Worm (Caenorhabditis elegans) whole organism, early embryonic: ENCODE results near the gene C06E7.2.

Experiments
- B0310.2 ChIP-seq: sonication (generic microtip); optimal IDR thresholded peaks from 2 replicates; lab custom pipeline; 2016; ENCODE audit warnings: mild to moderate bottlenecking, missing genetic modification characterization, missing compliant biosample characterization
- F13C5.2 ChIP-seq: sonication (generic microtip); optimal IDR thresholded peaks from 2 replicates; lab custom pipeline; 2017; ENCODE audit warnings: mild to moderate bottlenecking, missing genetic modification characterization, inconsistent platforms, missing compliant biosample characterization
- aly-1 ChIP-seq: sonication (generic microtip); optimal IDR thresholded peaks from 2 replicates; lab custom pipeline; 2016; ENCODE audit warnings: missing genetic modification characterization, missing compliant biosample characterization
- ama-1 ChIP-seq: fragments of 150-350 bp; optimal IDR thresholded peaks from 2 replicates; lab custom pipeline; 2014
- ceh-13 ChIP-seq: fragments of 200-800 bp; sonication (Bioruptor generic); optimal IDR thresholded peaks from 2 replicates; lab custom pipeline; 2018; ENCODE audit warnings: mild to moderate bottlenecking, missing genetic modification characterization, missing compliant biosample characterization
- ceh-36 ChIP-seq: sonication (generic microtip); optimal IDR thresholded peaks from 2 replicates; lab custom pipeline; 2016; ENCODE audit warnings: missing genetic modification characterization, inconsistent platforms, missing compliant biosample characterization
- ets-7 ChIP-seq: sonication (generic microtip); optimal IDR thresholded peaks from 2 replicates; lab custom pipeline; 2016; ENCODE audit warnings: missing genotype, missing genetic modification characterization, missing compliant biosample characterization
- flt-1 ChIP-seq: fragments of 200-800 bp; sonication (Bioruptor generic); IDR thresholded peaks from 2 replicates; pipeline ENCODE4 v1.3.6; 2022; ENCODE audit warnings: missing genetic modification characterization, missing compliant biosample characterization
- hmbx-1 ChIP-seq: sonication (generic microtip); optimal IDR thresholded peaks from 2 replicates; lab custom pipeline; 2016; ENCODE audit warnings: mild to moderate bottlenecking, missing genetic modification characterization, missing compliant biosample characterization
- hmg-4 ChIP-seq: fragments of 200-800 bp; sonication (Bioruptor generic); optimal IDR thresholded peaks from 2 replicates; lab custom pipeline; 2018; ENCODE audit warnings: mild to moderate bottlenecking, missing genetic modification characterization, missing compliant biosample characterization
- hnd-1 ChIP-seq: sonication (generic microtip); optimal IDR thresholded peaks from 2 replicates; lab custom pipeline; 2016; ENCODE audit warnings: missing genetic modification characterization, missing compliant biosample characterization
- pes-1 ChIP-seq: fragments of 200-800 bp; sonication (Bioruptor generic); IDR thresholded peaks from 2 replicates; pipeline ENCODE4 v1.3.6; 2022; ENCODE audit warnings: missing genetic modification reagents, missing genetic modification characterization, missing compliant biosample characterization
- scrt-1 ChIP-seq: fragments of 200-800 bp; sonication (Bioruptor generic); IDR thresholded peaks from 2 replicates; pipeline ENCODE4 v1.3.6; 2022; ENCODE audit warnings: missing genetic modification characterization, missing compliant biosample characterization
- sea-1 ChIP-seq: fragments of 200-800 bp; sonication (Bioruptor generic); conservative IDR thresholded peaks from 2 replicates; pipeline ENCODE4 v1.3.6; 2022; ENCODE audit warnings: missing genetic modification characterization, missing compliant biosample characterization
- tbx-11 ChIP-seq: fragments of 200-800 bp; sonication (Bioruptor generic); IDR thresholded peaks from 2 replicates; pipeline ENCODE4 v1.3.6; 2022; ENCODE audit warnings: missing genetic modification characterization, missing compliant biosample characterization
- tbx-37 ChIP-seq: fragments of 200-800 bp; sonication (Bioruptor generic); conservative IDR thresholded peaks from 2 replicates; pipeline ENCODE4 v1.3.6; 2022; ENCODE audit warnings: missing genetic modification reagents, missing genetic modification characterization, missing compliant biosample characterization
- tra-4 ChIP-seq: sonication (generic microtip); optimal IDR thresholded peaks from 2 replicates; lab custom pipeline; 2017; ENCODE audit warnings: missing genetic modification characterization, missing compliant biosample characterization

Gene C06E7.2

DNA sequence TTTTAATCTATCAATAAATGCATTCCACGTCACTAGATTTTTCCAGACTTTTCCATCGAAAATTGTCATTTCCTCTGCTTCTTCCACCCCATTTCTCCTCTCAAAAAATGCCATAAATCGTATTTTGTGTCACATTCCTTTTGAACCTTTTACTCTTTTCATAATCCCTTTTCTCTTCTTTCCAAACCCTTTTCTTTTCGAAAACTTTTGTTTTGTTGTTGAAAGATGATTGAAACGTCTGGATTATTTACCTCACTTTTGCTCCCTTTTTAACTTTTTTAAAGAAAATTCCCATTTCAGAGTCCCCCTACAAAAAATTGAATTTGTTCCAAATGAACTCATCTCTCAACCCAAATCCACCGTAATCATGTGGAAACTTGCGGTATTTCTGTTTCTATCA lies at the start of gene C06E7.2:
Gene C06E7.2, plus strand, starts transcription at position 301 of the 400 bp plus-strand sequence.
- TF ChIP-seq scrt-1 (no peak), tra-4 (tag; lab: Kevin White, UChicago) (no peak), flt-1 (GFP tag; lab: Robert Waterston, UW) (no peak), tbx-37 (GFP tag; lab: Robert Waterston, UW) (no peak), hmg-4 (GFP tag; lab: Kevin White, UChicago) (no peak), tbx-11 (GFP tag; lab: Robert Waterston, UW) (no peak), hnd-1 (tag; lab: Kevin White, UChicago) (no peak), B0310.2 (tag; lab: Kevin White, UChicago) (no peak), F13C5.2 (tag; lab: Kevin White, UChicago) (no peak), hmbx-1 (tag; lab: Kevin White, UChicago) (no peak), ets-7 (tag; lab: Kevin White, UChicago) (no peak), ama-1 (lab: Kevin White, UChicago) (no peak), ceh-36 (tag; lab: Kevin White, UChicago) (no peak), ceh-13 (no peak), aly-1 (tag; lab: Kevin White, UChicago) (no peak)

DNA sequence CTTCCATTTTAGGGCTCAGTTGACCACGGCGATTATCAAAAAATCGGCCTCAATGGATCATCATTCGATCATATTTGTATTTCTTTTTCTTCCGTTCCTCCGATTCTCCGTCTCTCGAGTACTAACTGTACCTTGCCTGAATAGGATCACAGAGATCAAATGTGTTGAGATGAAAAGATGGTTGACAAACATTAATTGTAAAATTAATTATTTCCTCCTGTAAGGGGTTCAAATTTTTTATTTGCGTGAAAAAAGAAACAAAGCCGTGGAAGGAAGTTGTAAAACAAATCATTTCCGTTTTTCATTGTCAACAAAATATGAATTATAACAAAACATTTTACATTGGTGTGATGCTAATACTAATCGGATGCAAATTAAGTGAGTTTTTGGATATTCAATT lies 48.3 kb upstream of the C06E7.2 start, which contains the start of gene C31H1.2:
Gene C31H1.2, plus strand, starts transcription at position 301 of the 400 bp plus-strand sequence.
- TF ChIP-seq sea-1 (GFP tag; lab: Robert Waterston, UW) = no peak
- TF ChIP-seq scrt-1 = no peak
- no peak for TF ChIP-seq hmbx-1 (tag; lab: Kevin White, UChicago)
- no peak for TF ChIP-seq tra-4 (tag; lab: Kevin White, UChicago)

DNA sequence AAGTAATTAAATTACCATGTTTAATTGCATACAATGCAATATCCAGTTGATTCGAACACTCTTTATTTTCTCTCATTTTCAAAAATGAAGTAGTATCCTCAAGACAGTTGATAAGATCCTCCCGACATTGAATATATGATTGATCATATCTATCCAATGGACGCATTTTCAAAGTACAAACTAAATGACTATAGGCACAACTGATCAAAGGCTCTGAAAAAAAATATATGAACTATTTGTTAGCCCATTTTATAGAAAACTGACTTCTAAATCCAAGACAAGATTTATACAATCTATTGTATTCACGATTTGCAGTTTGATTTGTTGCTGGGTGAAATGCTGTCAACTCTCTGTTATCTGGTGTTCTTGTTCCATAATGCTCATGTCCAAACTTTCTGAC lies 43.8 kb upstream of the C06E7.2 start:
- TF ChIP-seq hmbx-1 (tag; lab: Kevin White, UChicago) (no peak), tbx-37 (GFP tag; lab: Robert Waterston, UW) (no peak), pes-1 (GFP tag; lab: Robert Waterston, UW) (no peak), hnd-1 (tag; lab: Kevin White, UChicago) (no peak)

DNA sequence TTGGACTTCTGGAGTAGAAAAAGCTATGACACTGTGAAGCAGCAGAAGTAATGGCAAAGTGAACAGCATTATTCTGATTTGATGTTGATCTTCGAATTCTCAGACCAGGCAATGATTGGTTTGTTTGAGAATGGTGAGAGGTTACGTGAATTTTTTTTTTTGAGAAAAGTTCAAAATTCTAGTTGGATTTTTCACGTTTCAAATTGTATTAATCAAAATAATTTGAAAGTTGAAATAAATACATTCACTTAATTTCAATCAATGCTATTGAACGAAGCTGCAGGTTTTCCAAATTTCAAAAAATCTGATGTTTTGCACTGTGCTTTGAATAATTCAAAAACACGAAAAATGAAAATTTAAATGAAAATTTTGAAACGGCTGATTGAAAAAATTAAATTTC lies 42.6 kb upstream of the C06E7.2 start, which contains the start of gene C31H1.5:
Gene C31H1.5, minus strand, starts transcription at position 101 of the 400 bp plus-strand sequence.
- TF ChIP-seq tra-4 (tag; lab: Kevin White, UChicago) = no peak
- no peak for TF ChIP-seq ceh-36 (tag; lab: Kevin White, UChicago)
- no peak for TF ChIP-seq hmbx-1 (tag; lab: Kevin White, UChicago)
- TF ChIP-seq pes-1 (GFP tag; lab: Robert Waterston, UW) = no peak
- no peak for TF ChIP-seq sea-1 (GFP tag; lab: Robert Waterston, UW)
- TF ChIP-seq F13C5.2 (tag; lab: Kevin White, UChicago) = no peak
- TF ChIP-seq ets-7 (tag; lab: Kevin White, UChicago) = no peak
- TF ChIP-seq ceh-13 = no peak
- no peak for TF ChIP-seq aly-1 (tag; lab: Kevin White, UChicago)

DNA sequence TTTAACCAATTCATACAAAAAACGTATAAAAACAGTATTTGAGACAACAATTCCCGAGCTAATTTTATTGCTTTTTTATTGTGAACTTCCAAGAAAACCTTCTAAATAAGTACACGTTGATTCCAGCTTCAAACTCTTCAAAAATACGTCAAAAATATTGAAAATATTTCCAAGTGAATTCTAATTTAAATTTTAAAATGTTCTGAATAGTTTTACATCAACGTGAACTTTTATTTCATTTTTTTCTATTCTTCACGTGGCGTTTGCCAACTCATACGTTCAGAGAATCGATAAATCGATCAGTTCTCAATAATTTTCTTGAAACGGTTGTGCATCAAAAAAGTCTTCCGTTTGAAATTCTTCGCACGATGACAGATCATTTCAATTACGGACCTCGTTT lies 42.1 kb upstream of the C06E7.2 start, which contains the start of gene C31H1.1:
Gene C31H1.1, plus strand, starts transcription at position 301 of the 400 bp plus-strand sequence.
- TF ChIP-seq tbx-11 (GFP tag; lab: Robert Waterston, UW) (no peak), hmg-4 (GFP tag; lab: Kevin White, UChicago) (no peak), aly-1 (tag; lab: Kevin White, UChicago) (no peak), hmbx-1 (tag; lab: Kevin White, UChicago) (no peak), ama-1 (lab: Kevin White, UChicago) (no peak), scrt-1 (no peak), F13C5.2 (tag; lab: Kevin White, UChicago) (no peak), hnd-1 (tag; lab: Kevin White, UChicago) (no peak), tbx-37 (GFP tag; lab: Robert Waterston, UW) (no peak), ets-7 (tag; lab: Kevin White, UChicago) (no peak), flt-1 (GFP tag; lab: Robert Waterston, UW) (no peak), B0310.2 (tag; lab: Kevin White, UChicago) (no peak), tra-4 (tag; lab: Kevin White, UChicago) (no peak), ceh-13 (no peak), pes-1 (GFP tag; lab: Robert Waterston, UW) (no peak), sea-1 (GFP tag; lab: Robert Waterston, UW) (no peak)

DNA sequence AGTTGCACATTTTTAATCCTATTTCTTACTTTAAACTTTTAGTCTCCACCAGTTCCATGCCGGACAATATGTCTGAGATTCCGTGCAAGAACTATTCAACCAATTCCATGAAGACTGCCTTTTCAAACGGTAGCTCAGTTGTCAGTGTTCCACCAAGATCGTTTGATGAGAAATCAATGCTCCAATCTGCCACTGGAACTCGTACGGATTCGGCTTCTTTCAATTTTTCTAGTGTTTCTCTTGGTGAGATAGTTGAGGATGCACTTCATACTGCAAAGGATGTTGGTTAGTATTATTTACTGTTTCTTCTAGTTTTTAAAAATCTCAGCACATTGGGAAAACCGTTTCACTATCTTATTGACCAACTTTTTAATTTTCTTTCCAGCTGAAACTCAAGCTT lies 39.7 kb upstream of the C06E7.2 start:
- TF ChIP-seq ceh-13 = no peak
- no peak for TF ChIP-seq sea-1 (GFP tag; lab: Robert Waterston, UW)

DNA sequence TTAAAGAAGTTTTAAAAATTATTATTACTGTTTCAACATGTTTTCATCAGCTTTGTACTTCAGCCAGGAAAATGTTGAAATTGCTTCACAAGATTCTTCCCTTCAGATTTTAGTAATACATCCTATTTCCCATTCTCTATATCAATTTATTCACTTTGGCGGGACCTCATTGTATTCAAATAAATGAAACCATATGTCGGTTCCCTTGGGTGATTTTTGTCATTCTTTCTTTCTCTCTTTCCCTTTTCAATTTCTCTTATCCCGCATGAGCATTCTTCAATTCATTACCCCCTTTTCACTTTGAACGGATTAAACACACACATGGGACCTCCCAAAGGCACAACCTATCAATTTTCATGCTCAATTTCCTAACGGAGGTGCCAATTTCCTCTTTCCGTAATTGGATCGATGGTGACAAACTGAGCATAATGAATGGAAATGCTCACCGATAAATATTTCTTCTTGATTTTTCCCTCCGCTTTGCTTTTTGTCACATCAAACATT lies 35.7 kb upstream of the C06E7.2 start:
- TF ChIP-seq hnd-1 (tag; lab: Kevin White, UChicago) = no peak
- TF ChIP-seq sea-1 (GFP tag; lab: Robert Waterston, UW) = no peak
- no peak for TF ChIP-seq tra-4 (tag; lab: Kevin White, UChicago)
- no peak for TF ChIP-seq hmbx-1 (tag; lab: Kevin White, UChicago)
- TF ChIP-seq ceh-36 (tag; lab: Kevin White, UChicago) = no peak
- TF ChIP-seq hmg-4 (GFP tag; lab: Kevin White, UChicago) = no peak
- TF ChIP-seq scrt-1 = no peak
- no peak for TF ChIP-seq ets-7 (tag; lab: Kevin White, UChicago)

DNA sequence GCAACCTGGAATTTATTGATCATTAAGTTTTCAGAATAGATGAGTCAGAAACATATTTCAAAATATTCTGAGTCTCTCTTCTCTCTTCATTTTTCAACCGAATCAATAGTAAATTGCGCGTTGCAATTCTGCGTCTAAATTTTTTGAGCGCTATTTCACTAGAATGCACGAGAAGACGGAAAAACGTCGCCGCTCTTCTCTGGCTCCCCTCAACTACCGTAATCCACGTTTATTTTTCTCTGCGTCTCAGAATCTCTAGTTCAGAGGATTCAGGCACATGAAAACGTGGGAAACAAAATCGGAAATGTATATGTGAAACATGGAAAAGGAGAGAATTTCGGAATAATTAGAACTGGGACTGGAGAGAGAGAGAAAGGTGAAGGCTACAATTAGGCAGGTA lies 33.8 kb upstream of the C06E7.2 start:
- TF ChIP-seq tra-4 (tag; lab: Kevin White, UChicago) (no peak), F13C5.2 (tag; lab: Kevin White, UChicago) (no peak), tbx-37 (GFP tag; lab: Robert Waterston, UW) (no peak), tbx-11 (GFP tag; lab: Robert Waterston, UW) (no peak), aly-1 (tag; lab: Kevin White, UChicago) (no peak), flt-1 (GFP tag; lab: Robert Waterston, UW) (no peak), scrt-1 (no peak), ama-1 (lab: Kevin White, UChicago) (no peak), pes-1 (GFP tag; lab: Robert Waterston, UW) (no peak)
